Worm (Caenorhabditis elegans): Measurements from ENCODE around the gene ets-9.

ce11 chrX:4322847-4323455 is 43.4 kb downstream of the ets-9 start:
- TF ChIP-seq ceh-36 (tag; optimal IDR thresholded peaks at IDR 0.05): no peak
- no peak for TF ChIP-seq hnd-1 (tag; optimal IDR thresholded peaks at IDR 0.05)
- no peak for TF ChIP-seq hmbx-1 (tag; optimal IDR thresholded peaks at IDR 0.05)
- no peak for TF ChIP-seq F13C5.2 (tag; optimal IDR thresholded peaks at IDR 0.05)
- TF ChIP-seq hmg-4 (GFP tag; optimal IDR thresholded peaks at IDR 0.05): no peak
- TF ChIP-seq B0310.2 (tag; optimal IDR thresholded peaks at IDR 0.05): no peak
